Worm (Caenorhabditis elegans) whole organism, L4 larva: ENCODE data around the gene T26E4.18.

ENCODE experiments used
- fos-1 ChIP-seq: fragments of 150-350 bp; optimal IDR thresholded peaks from 2 replicates; lab custom pipeline; 2014; ENCODE audit warnings: missing biosample characterization, missing genetic modification characterization
- lir-3 ChIP-seq: sonication (generic microtip); optimal IDR thresholded peaks from 2 replicates; lab custom pipeline; 2016; ENCODE audit warnings: mild to moderate bottlenecking, missing genetic modification characterization, missing compliant biosample characterization

- TF ChIP-seq fos-1 (tag; lab: Kevin White, UChicago) (no peak), lir-3 (tag; lab: Kevin White, UChicago) (no peak)
These were observed 45.2 kb downstream of the T26E4.18 start, which contains the start of gene str-9 for ce11 chrV:15758449-15758848.
